Worm (Caenorhabditis elegans) whole organism, late embryonic: Measurements from ENCODE around the gene tomm-70.

Experiments used
- C08G9.2 ChIP-seq: sonication (generic microtip); optimal IDR thresholded peaks from 2 replicates; lab custom pipeline; 2016; ENCODE audit warnings: mild to moderate bottlenecking, missing genetic modification characterization, moderate library complexity, missing compliant biosample characterization
- C38D4.7 ChIP-seq: fragments of 200-800 bp; sonication (Bioruptor generic); optimal IDR thresholded peaks from 2 replicates; lab custom pipeline; 2018; ENCODE audit warnings: mild to moderate bottlenecking, missing genetic modification characterization, moderate library complexity, missing compliant biosample characterization
- F13H6.1 ChIP-seq: sonication (generic microtip); optimal IDR thresholded peaks from 2 replicates; lab custom pipeline; 2016; ENCODE audit warnings: missing genetic modification characterization, missing compliant biosample characterization
- K02D7.2 ChIP-seq: sonication (generic microtip); optimal IDR thresholded peaks from 2 replicates; lab custom pipeline; 2017; ENCODE audit warnings: mild to moderate bottlenecking, missing genetic modification characterization, missing compliant biosample characterization
- K09A11.1 ChIP-seq: sonication (generic microtip); optimal IDR thresholded peaks from 2 replicates; lab custom pipeline; 2017; ENCODE audit warnings: antibody characterized with exemption, mild to moderate bottlenecking, missing genetic modification characterization, missing compliant biosample characterization; ENCODE audit not compliant: insufficient read depth
- T23F11.4 ChIP-seq: fragments of 200-800 bp; sonication (Bioruptor generic); optimal IDR thresholded peaks from 2 replicates; lab custom pipeline; 2018; ENCODE audit warnings: mild to moderate bottlenecking, missing genetic modification characterization, missing compliant biosample characterization
- Y22D7AL.16 ChIP-seq: sonication (generic microtip); optimal IDR thresholded peaks from 2 replicates; lab custom pipeline; 2016; ENCODE audit warnings: missing genetic modification characterization, missing compliant biosample characterization
- ceh-14 ChIP-seq: sonication (generic microtip); optimal IDR thresholded peaks from 2 replicates; lab custom pipeline; 2016; ENCODE audit warnings: missing genotype, missing genetic modification characterization, missing compliant biosample characterization
- ceh-19 ChIP-seq: fragments of 200-800 bp; sonication (Bioruptor generic); optimal IDR thresholded peaks from 2 replicates; lab custom pipeline; 2018; ENCODE audit warnings: mild to moderate bottlenecking, missing genetic modification characterization, missing compliant biosample characterization
- ceh-2 ChIP-seq: sonication (generic microtip); optimal IDR thresholded peaks from 2 replicates; lab custom pipeline; 2016; ENCODE audit warnings: missing genotype, missing genetic modification characterization, missing compliant biosample characterization
- ceh-24 ChIP-seq: sonication (generic microtip); optimal IDR thresholded peaks from 2 replicates; lab custom pipeline; 2016; ENCODE audit warnings: mild to moderate bottlenecking, missing genetic modification characterization, missing compliant biosample characterization
- ceh-30 ChIP-seq: fragments of 150-350 bp; optimal IDR thresholded peaks from 2 replicates; lab custom pipeline; 2014; ENCODE audit warnings: missing biosample characterization, missing genetic modification characterization
- ceh-31 ChIP-seq: sonication (generic microtip); optimal IDR thresholded peaks from 2 replicates; lab custom pipeline; 2016; ENCODE audit warnings: missing genetic modification characterization, missing compliant biosample characterization
- ceh-34 ChIP-seq: sonication (generic microtip); optimal IDR thresholded peaks from 2 replicates; lab custom pipeline; 2016; ENCODE audit warnings: mild to moderate bottlenecking, missing genetic modification characterization, missing compliant biosample characterization
- ceh-45 ChIP-seq: fragments of 200-800 bp; sonication (Bioruptor generic); IDR thresholded peaks from 2 replicates; pipeline ENCODE4 v1.3.6; 2022; ENCODE audit warnings: missing genetic modification reagents, missing genetic modification characterization, missing compliant biosample characterization
- ceh-48 ChIP-seq: sonication (generic microtip); optimal IDR thresholded peaks from 2 replicates; lab custom pipeline; 2016; ENCODE audit warnings: missing genetic modification characterization, inconsistent platforms, missing compliant biosample characterization
- ceh-9 ChIP-seq: sonication (generic microtip); optimal IDR thresholded peaks from 2 replicates; lab custom pipeline; 2016; ENCODE audit warnings: mild to moderate bottlenecking, missing genetic modification characterization, inconsistent platforms, missing compliant biosample characterization
- dmd-4 ChIP-seq: sonication (generic microtip); optimal IDR thresholded peaks from 2 replicates; lab custom pipeline; 2016; ENCODE audit warnings: borderline replicate concordance, missing genetic modification characterization, missing compliant biosample characterization
- dve-1 ChIP-seq: sonication (generic microtip); optimal IDR thresholded peaks from 2 replicates; lab custom pipeline; 2017; ENCODE audit warnings: antibody characterized with exemption, mild to moderate bottlenecking, missing genetic modification characterization, missing compliant biosample characterization
- elt-2 ChIP-seq: sonication (generic microtip); optimal IDR thresholded peaks from 2 replicates; lab custom pipeline; 2016; ENCODE audit warnings: missing genetic modification reagents, missing genetic modification characterization, missing compliant biosample characterization
- elt-4 ChIP-seq: sonication (generic microtip); optimal IDR thresholded peaks from 2 replicates; lab custom pipeline; 2016; ENCODE audit warnings: missing genetic modification characterization, missing compliant biosample characterization
- ets-4 ChIP-seq: sonication (generic microtip); optimal IDR thresholded peaks from 2 replicates; lab custom pipeline; 2016; ENCODE audit warnings: missing genetic modification characterization, missing compliant biosample characterization
- fax-1 ChIP-seq: sonication (generic microtip); optimal IDR thresholded peaks from 2 replicates; lab custom pipeline; 2016; ENCODE audit warnings: missing genotype, missing genetic modification characterization, missing compliant biosample characterization
- gmeb-2 ChIP-seq: sonication (generic microtip); optimal IDR thresholded peaks from 2 replicates; lab custom pipeline; 2016; ENCODE audit warnings: missing genetic modification characterization, inconsistent platforms, missing compliant biosample characterization
- hlh-13 ChIP-seq: fragments of 200-800 bp; sonication (Bioruptor generic); optimal IDR thresholded peaks from 2 replicates; lab custom pipeline; 2018; ENCODE audit warnings: mild to moderate bottlenecking, missing genetic modification characterization, missing compliant biosample characterization
- hlh-8 ChIP-seq: sonication (generic microtip); optimal IDR thresholded peaks from 2 replicates; lab custom pipeline; 2016; ENCODE audit warnings: missing genotype, missing genetic modification characterization, missing compliant biosample characterization
- lim-6 ChIP-seq: sonication (generic microtip); optimal IDR thresholded peaks from 2 replicates; lab custom pipeline; 2016; ENCODE audit warnings: missing genetic modification characterization, missing compliant biosample characterization
- lin-11 ChIP-seq: fragments of 200-800 bp; sonication (Bioruptor generic); optimal IDR thresholded peaks from 2 replicates; lab custom pipeline; 2018; ENCODE audit warnings: mild to moderate bottlenecking, missing genetic modification characterization, missing compliant biosample characterization
- madf-2 ChIP-seq: sonication (generic microtip); optimal IDR thresholded peaks from 2 replicates; lab custom pipeline; 2017; ENCODE audit warnings: missing genetic modification characterization, missing compliant biosample characterization
- mec-3 ChIP-seq: sonication (generic microtip); optimal IDR thresholded peaks from 2 replicates; lab custom pipeline; 2016; ENCODE audit warnings: borderline replicate concordance, missing genetic modification characterization, missing compliant biosample characterization
- nfya-1 ChIP-seq: sonication (generic microtip); optimal IDR thresholded peaks from 2 replicates; lab custom pipeline; 2017; ENCODE audit warnings: missing genetic modification characterization, mild to moderate bottlenecking, missing compliant biosample characterization, antibody characterized with exemption, moderate library complexity
- nhr-11 ChIP-seq: fragments of 150-350 bp; optimal IDR thresholded peaks from 2 replicates; lab custom pipeline; 2014; ENCODE audit warnings: missing biosample characterization, missing genetic modification characterization
- odd-2 ChIP-seq: sonication (generic microtip); optimal IDR thresholded peaks from 2 replicates; lab custom pipeline; 2017; ENCODE audit warnings: antibody characterized with exemption, mild to moderate bottlenecking, missing genetic modification characterization, missing compliant biosample characterization
- pag-3 ChIP-seq: sonication (generic microtip); optimal IDR thresholded peaks from 2 replicates; lab custom pipeline; 2016; ENCODE audit warnings: missing compliant biosample characterization, missing genetic modification characterization, borderline replicate concordance
- pat-9 ChIP-seq: fragments of 200-800 bp; sonication (Bioruptor generic); optimal IDR thresholded peaks from 2 replicates; lab custom pipeline; 2018; ENCODE audit warnings: mild to moderate bottlenecking, missing genetic modification characterization, moderate library complexity, missing compliant biosample characterization
- pax-1 ChIP-seq: fragments of 150-350 bp; optimal IDR thresholded peaks from 2 replicates; lab custom pipeline; 2014; ENCODE audit warnings: missing biosample characterization, missing genetic modification characterization
- pha-2 ChIP-seq: sonication (generic microtip); optimal IDR thresholded peaks from 2 replicates; lab custom pipeline; 2017; ENCODE audit warnings: mild to moderate bottlenecking, missing genetic modification characterization, missing compliant biosample characterization
- pha-4 ChIP-seq: fragments of 150-350 bp; optimal IDR thresholded peaks from 2 replicates; lab custom pipeline; 2018; ENCODE audit warnings: missing biosample characterization, missing genetic modification reagents, missing genetic modification characterization
- pqm-1 ChIP-seq: sonication (generic microtip); optimal IDR thresholded peaks from 2 replicates; lab custom pipeline; 2016; ENCODE audit warnings: missing genetic modification characterization, missing compliant biosample characterization
- ref-2 ChIP-seq: sonication (generic microtip); optimal IDR thresholded peaks from 2 replicates; lab custom pipeline; 2016; ENCODE audit warnings: missing genetic modification characterization, missing compliant biosample characterization
- rnt-1 ChIP-seq: sonication (generic microtip); optimal IDR thresholded peaks from 2 replicates; lab custom pipeline; 2016; ENCODE audit warnings: missing genetic modification characterization, missing compliant biosample characterization
- sdc-2 ChIP-seq: sonication (generic microtip); optimal IDR thresholded peaks from 2 replicates; lab custom pipeline; 2016; ENCODE audit warnings: missing genotype, missing genetic modification characterization, missing compliant biosample characterization
- tbx-7 ChIP-seq: sonication (generic microtip); optimal IDR thresholded peaks from 2 replicates; lab custom pipeline; 2016; ENCODE audit warnings: missing genotype, missing genetic modification characterization, missing compliant biosample characterization
- unc-42 ChIP-seq: sonication (generic microtip); optimal IDR thresholded peaks from 2 replicates; lab custom pipeline; 2016; ENCODE audit warnings: missing genotype, missing genetic modification characterization, missing compliant biosample characterization
- unc-86 ChIP-seq: sonication (generic microtip); optimal IDR thresholded peaks from 2 replicates; lab custom pipeline; 2016; ENCODE audit warnings: missing genetic modification characterization, missing compliant biosample characterization

Gene tomm-70

ce11 chrIII:8767889-8768361, 13.4 kb upstream of the tomm-70 start, which contains the start of gene mtss-1 (continued):
- TF ChIP-seq mec-3 (tag; lab: Kevin White, UChicago) (no peak), ceh-19 (GFP tag; lab: Kevin White, UChicago) (peak; percentile 77), ceh-24 (peak; percentile 56), pha-4 (tag; lab: Kevin White, UChicago) (no peak), ceh-45 (GFP tag; lab: Robert Waterston, UW) (no peak), hlh-8 (peak; percentile 59), dve-1 (no peak), rnt-1 (peak; percentile 63), C38D4.7 (peak; percentile 71), F13H6.1 (tag; lab: Kevin White, UChicago) (peak; percentile 57), pha-2 (tag; lab: Kevin White, UChicago) (peak; percentile 74), hlh-13 (GFP tag; lab: Kevin White, UChicago) (peak; percentile 42), pag-3 (no peak), ets-4 (peak; percentile 1), pax-1 (no peak), odd-2 (tag; lab: Kevin White, UChicago) (peak; percentile 77), lin-11 (tag; lab: Kevin White, UChicago) (peak; percentile 62), ref-2 (peak; percentile 64), tbx-7 (tag; lab: Kevin White, UChicago) (peak; percentile 31), ceh-34 (peak; percentile 81), unc-86 (tag; lab: Kevin White, UChicago) (peak; percentile 76), C08G9.2 (tag; lab: Kevin White, UChicago) (peak; percentile 64), ceh-14 (tag; lab: Kevin White, UChicago) (peak; percentile 85), ceh-31 (tag; lab: Kevin White, UChicago) (peak; percentile 77), unc-42 (tag; lab: Kevin White, UChicago) (peak; percentile 13), pqm-1 (tag; lab: Kevin White, UChicago) (no peak), ceh-30 (tag; lab: Kevin White, UChicago) (no peak), dmd-4 (tag; lab: Kevin White, UChicago) (no peak), madf-2 (tag; lab: Kevin White, UChicago) (peak; percentile 64), Y22D7AL.16 (tag; lab: Kevin White, UChicago) (peak; percentile 52), nhr-11 (tag; lab: Kevin White, UChicago) (no peak), lim-6 (tag; lab: Kevin White, UChicago) (peak; percentile 2), sdc-2 (tag; lab: Kevin White, UChicago) (no peak), elt-4 (no peak), gmeb-2 (peak; percentile 70), ceh-9 (tag; lab: Kevin White, UChicago) (no peak), T23F11.4 (GFP tag; lab: Kevin White, UChicago) (peak; percentile 73), pat-9 (peak; percentile 59), K02D7.2 (tag; lab: Kevin White, UChicago) (peak; percentile 74), K09A11.1 (peak; percentile 77), fax-1 (tag; lab: Kevin White, UChicago) (peak; percentile 85), ceh-48 (tag; lab: Kevin White, UChicago) (peak; percentile 36), nfya-1 (tag; lab: Kevin White, UChicago) (peak; percentile 78), ceh-2 (peak; percentile 75), elt-2 (tag; lab: Kevin White, UChicago) (peak; percentile 92)
